Worm (Caenorhabditis elegans): ENCODE data around the gene T26A5.6.

- TF ChIP-seq nhr-25 (tag; optimal IDR thresholded peaks at IDR 0.05), result no peak
- no peak for TF ChIP-seq aly-2 (tag; optimal IDR thresholded peaks at IDR 0.05)
- no peak for TF ChIP-seq nhr-12 (tag; optimal IDR thresholded peaks at IDR 0.05)
- no peak for TF ChIP-seq ceh-82 (tag; optimal IDR thresholded peaks at IDR 0.05)
- TF ChIP-seq ceh-9 (tag; optimal IDR thresholded peaks at IDR 0.05), result no peak
- TF ChIP-seq elt-2 (tag; optimal IDR thresholded peaks at IDR 0.05), result no peak
- TF ChIP-seq mdl-1 (tag; optimal IDR thresholded peaks at IDR 0.05), result no peak
- TF ChIP-seq unc-62 (GFP tag; optimal IDR thresholded peaks at IDR 0.05), result no peak
- no peak for TF ChIP-seq nhr-28 (tag; optimal IDR thresholded peaks at IDR 0.05)
- no peak for TF ChIP-seq ama-1 (optimal IDR thresholded peaks at IDR 0.05)
- no peak for TF ChIP-seq fkh-10 (GFP tag; optimal IDR thresholded peaks at IDR 0.05)
- TF ChIP-seq zag-1 (tag; optimal IDR thresholded peaks at IDR 0.05), result no peak
Measured at ce11 chrIII:6464913-6465312, 14.4 kb upstream of the T26A5.6 start, which contains the start of gene nduf-2.2.
